Worm (Caenorhabditis elegans): ENCODE data around the gene ttc-39B.

Gene ttc-39B

DNA sequence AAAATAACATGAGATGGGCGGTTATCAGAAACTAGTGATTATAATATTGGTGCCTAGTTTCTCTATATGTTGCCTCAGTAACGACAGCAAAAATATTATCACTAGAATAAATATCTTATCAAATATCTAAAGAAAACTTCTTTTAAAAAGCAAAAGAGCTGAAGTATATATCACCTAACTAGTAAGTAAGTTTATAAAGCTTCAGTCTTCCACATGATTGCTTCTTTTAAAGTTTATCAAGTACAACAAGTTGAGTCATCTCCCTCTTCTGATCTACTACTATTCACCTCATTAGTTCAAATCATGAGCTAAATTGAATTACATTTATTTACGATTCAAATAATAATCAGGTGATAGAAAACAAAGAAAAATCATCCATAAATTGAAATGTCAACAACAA, 45.7 kb downstream of the ttc-39B start:
- no peak for TF ChIP-seq unc-62 (GFP tag; optimal IDR thresholded peaks at IDR 0.05)

DNA sequence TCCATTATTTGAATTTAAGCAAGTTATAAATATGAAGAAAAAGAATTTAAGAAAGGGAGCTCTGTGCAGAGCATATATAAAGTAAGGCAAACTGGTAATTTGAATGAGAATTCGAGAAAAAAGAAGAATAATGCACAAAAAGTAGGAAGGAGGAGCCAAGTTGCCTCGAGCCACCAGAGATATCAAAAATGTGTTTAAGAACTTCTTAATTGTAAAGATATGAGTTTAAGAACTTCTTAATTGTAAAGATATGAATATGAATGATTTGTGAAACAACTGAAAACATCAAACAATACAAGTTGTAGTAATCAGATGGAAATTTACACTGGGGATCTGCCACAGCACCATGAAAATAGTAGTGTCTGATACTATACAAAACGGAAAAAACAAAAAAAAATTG, 46.9 kb downstream of the ttc-39B start, which contains the start of gene F13H8.6:
Gene F13H8.6, minus strand, starts transcription at position 101 of the 400 bp plus-strand sequence.
- TF ChIP-seq unc-62 (GFP tag; optimal IDR thresholded peaks at IDR 0.05): no peak

DNA sequence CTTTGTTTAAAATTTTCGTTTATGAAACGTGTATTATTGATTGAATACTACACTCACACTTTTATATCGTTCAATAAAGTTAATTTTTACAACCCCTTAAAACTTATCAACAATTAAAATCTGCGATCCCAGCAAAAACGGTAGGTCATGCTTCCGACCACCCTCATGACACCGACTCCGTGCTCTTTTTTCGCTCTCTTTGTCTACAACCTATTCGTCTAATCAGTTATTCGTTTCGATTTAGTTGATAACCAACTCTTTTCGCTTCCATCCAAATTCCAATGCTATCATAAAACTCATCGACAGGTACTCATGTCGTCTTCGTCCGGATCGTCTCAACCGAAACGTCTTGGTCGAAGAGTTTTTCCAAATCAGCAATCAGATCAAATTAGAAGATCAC, 50.7 kb downstream of the ttc-39B start, which contains the start of gene F13H8.1:
Gene F13H8.1, plus strand, starts transcription at position 311 of the 400 bp plus-strand sequence.
- no peak for TF ChIP-seq unc-62 (GFP tag; optimal IDR thresholded peaks at IDR 0.05)

DNA sequence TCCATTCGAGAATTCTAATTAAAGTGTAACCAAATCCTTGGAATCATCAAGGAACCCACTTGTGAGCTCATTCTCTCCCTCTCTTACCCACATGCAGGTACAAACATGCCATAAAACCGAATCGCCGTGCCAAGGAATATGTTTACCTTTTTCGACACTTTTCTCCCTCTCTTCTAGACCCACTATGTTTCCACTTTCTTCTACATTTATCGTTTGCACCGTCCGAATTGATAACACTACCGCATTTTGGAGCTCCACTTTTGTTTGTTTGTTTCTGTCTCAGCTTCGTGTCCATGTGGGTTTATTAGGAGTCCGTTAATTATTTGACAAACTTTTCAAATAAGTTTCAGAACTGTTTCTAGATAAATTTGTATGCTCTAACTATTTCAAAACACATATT, 51.9 kb downstream of the ttc-39B start:
- TF ChIP-seq unc-62 (GFP tag; optimal IDR thresholded peaks at IDR 0.05): no peak

Data from whole organism, dauer.